Worm (Caenorhabditis elegans): ENCODE results near the gene lbp-1.

DNA sequence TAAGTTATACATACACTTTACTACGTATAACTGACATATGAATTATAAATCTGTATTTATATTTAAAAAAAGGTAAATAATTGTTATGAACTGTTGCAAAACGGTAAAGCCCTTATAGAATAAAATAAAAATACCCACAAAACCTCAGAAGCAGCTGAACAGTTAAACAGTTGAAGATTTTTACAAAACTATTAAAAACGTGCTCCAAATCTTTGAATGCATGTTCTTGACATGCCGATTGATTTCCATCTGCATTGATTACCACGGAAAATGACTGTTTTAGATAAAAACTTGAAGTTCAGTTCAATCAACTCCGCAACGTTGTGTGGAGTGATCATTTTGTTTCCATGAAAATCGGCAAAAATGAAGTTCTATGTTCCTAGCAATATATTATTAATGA, 45.1 kb downstream of the lbp-1 start, which contains the start of gene F11D5.7:
- TF ChIP-seq ztf-11 (tag; optimal IDR thresholded peaks at IDR 0.05) (no peak), ceh-88 (GFP tag; IDR thresholded peaks at IDR 0.05) (no peak), skn-1 (tag; optimal IDR thresholded peaks at IDR 0.05) (no peak), nhr-77 (tag; optimal IDR thresholded peaks at IDR 0.05) (no peak), hpl-2 (GFP tag; optimal IDR thresholded peaks at IDR 0.05) (no peak), unc-30 (tag; optimal IDR thresholded peaks at IDR 0.05) (no peak), snpc-4 (tag; optimal IDR thresholded peaks at IDR 0.05) (no peak), ztf-4 (tag; optimal IDR thresholded peaks at IDR 0.05) (no peak), jun-1 (tag; optimal IDR thresholded peaks at IDR 0.05) (no peak), lin-35 (GFP tag; optimal IDR thresholded peaks at IDR 0.05) (no peak), unc-130 (tag; optimal IDR thresholded peaks at IDR 0.05) (no peak), nhr-237 (tag; optimal IDR thresholded peaks at IDR 0.05) (no peak)

Data from whole organism, L1 larva.